Worm (Caenorhabditis elegans) whole organism, early embryonic: ENCODE data around the gene F44E2.6.

ENCODE experiments used
- tbx-11 ChIP-seq: fragments of 200-800 bp; sonication (Bioruptor generic); IDR thresholded peaks from 2 replicates; pipeline ENCODE4 v1.3.6; 2022; ENCODE audit warnings: missing genetic modification characterization, missing compliant biosample characterization
- tbx-37 ChIP-seq: fragments of 200-800 bp; sonication (Bioruptor generic); conservative IDR thresholded peaks from 2 replicates; pipeline ENCODE4 v1.3.6; 2022; ENCODE audit warnings: missing genetic modification reagents, missing genetic modification characterization, missing compliant biosample characterization

DNA sequence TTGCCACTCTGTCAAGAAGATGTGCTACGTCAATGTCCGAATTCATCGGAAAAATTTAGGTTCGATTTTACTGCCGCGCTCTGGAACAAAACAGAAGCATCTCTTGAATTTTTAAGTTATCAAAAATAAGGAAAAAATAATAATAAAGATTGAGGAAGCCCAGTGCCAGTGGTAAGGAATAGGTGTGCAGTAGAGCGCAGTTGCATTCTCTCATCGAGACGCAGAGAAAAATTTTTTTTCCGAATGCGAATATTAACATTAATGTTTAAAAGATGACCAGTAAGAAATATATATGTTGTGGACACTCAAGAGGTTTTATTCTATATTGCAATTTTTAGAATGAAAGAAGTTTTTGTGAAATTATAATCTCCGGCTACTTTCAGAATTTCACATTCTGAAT lies 2.7 kb upstream of the F44E2.6 start:
- TF ChIP-seq tbx-11 (GFP tag; lab: Robert Waterston, UW) (no peak), tbx-37 (GFP tag; lab: Robert Waterston, UW) (no peak)
